Fruit fly (Drosophila melanogaster) whole organism, embryonic: ENCODE data around the gene CG31268.

Experiments used
- Asciz ChIP-seq: fragments of 200-800 bp; sonication (Bioruptor generic); optimal IDR thresholded peaks from 2 replicates; lab custom pipeline; 2017; ENCODE audit warnings: missing biosample characterization, mild to moderate bottlenecking, missing genetic modification characterization, missing genetic modification reagents
- B-H2 ChIP-seq: fragments of 200-800 bp; sonication (Bioruptor generic); optimal IDR thresholded peaks from 2 replicates; lab custom pipeline; 2018; ENCODE audit warnings: missing biosample characterization, mild to moderate bottlenecking, missing genetic modification characterization
- BEAF-32 ChIP-seq: fragments of 200-800 bp; sonication (Bioruptor generic); optimal IDR thresholded peaks from 3 replicates; lab custom pipeline; 2017; ENCODE audit warnings: missing biosample characterization, missing genetic modification characterization, mild to moderate bottlenecking, moderate library complexity, missing genetic modification reagents
- CG10147 ChIP-seq: fragments of 200-800 bp; sonication (Bioruptor generic); optimal IDR thresholded peaks from 2 replicates; lab custom pipeline; 2019; ENCODE audit warnings: missing biosample characterization, mild to moderate bottlenecking, missing genetic modification characterization, moderate library complexity
- CG10565 ChIP-seq: fragments of 200-800 bp; sonication (Bioruptor generic); optimal IDR thresholded peaks from 3 replicates; lab custom pipeline; 2016; ENCODE audit warnings: missing biosample characterization, mild to moderate bottlenecking, missing genetic modification characterization
- CG10979 ChIP-seq: fragments of 200-800 bp; sonication (Bioruptor generic); optimal IDR thresholded peaks from 2 replicates; lab custom pipeline; 2018; ENCODE audit warnings: missing biosample characterization, mild to moderate bottlenecking, missing genetic modification characterization, moderate library complexity
- CG11398 ChIP-seq: fragments of 200-800 bp; sonication (Bioruptor generic); optimal IDR thresholded peaks from 2 replicates; lab custom pipeline; 2016; ENCODE audit warnings: missing biosample characterization, missing genetic modification characterization
- CG13287 ChIP-seq: fragments of 200-800 bp; sonication (Bioruptor generic); IDR thresholded peaks from 2 replicates; pipeline ENCODE4 v1.3.6; 2022; ENCODE audit warnings: missing biosample characterization, missing genetic modification characterization; ENCODE audit not compliant: partially characterized antibody
- CG13424 ChIP-seq: fragments of 200-800 bp; sonication (Bioruptor generic); optimal IDR thresholded peaks from 2 replicates; lab custom pipeline; 2019; ENCODE audit warnings: missing biosample characterization, mild to moderate bottlenecking, missing genetic modification characterization, moderate library complexity
- CG14014 ChIP-seq: fragments of 200-800 bp; sonication (Bioruptor generic); IDR thresholded peaks from 2 replicates; pipeline ENCODE4 v1.3.6; 2022; ENCODE audit warnings: missing biosample characterization, missing genetic modification characterization
- CG14710 ChIP-seq: fragments of 200-800 bp; sonication (Bioruptor generic); optimal IDR thresholded peaks from 3 replicates; lab custom pipeline; 2019; ENCODE audit warnings: missing biosample characterization, mild to moderate bottlenecking, missing genetic modification characterization, moderate library complexity
- CG18262 ChIP-seq: fragments of 200-800 bp; optimal IDR thresholded peaks from 3 replicates; lab custom pipeline; 2019; ENCODE audit warnings: missing biosample characterization, mild to moderate bottlenecking, missing genetic modification characterization, moderate library complexity
- CG3163 ChIP-seq: fragments of 200-800 bp; sonication (Bioruptor generic); optimal IDR thresholded peaks from 3 replicates; lab custom pipeline; 2016; ENCODE audit warnings: missing biosample characterization, missing genetic modification characterization
- CG3407 ChIP-seq: fragments of 200-800 bp; sonication (Bioruptor generic); optimal IDR thresholded peaks from 2 replicates; lab custom pipeline; 2018; ENCODE audit warnings: missing biosample characterization, mild to moderate bottlenecking, missing genetic modification characterization
- CG3847 ChIP-seq: fragments of 200-800 bp; sonication (Bioruptor generic); IDR thresholded peaks from 2 replicates; pipeline ENCODE4 v1.3.6; 2022; ENCODE audit warnings: missing biosample characterization, missing genetic modification characterization
- CG6689 ChIP-seq: fragments of 200-800 bp; sonication (Bioruptor generic); IDR thresholded peaks from 2 replicates; pipeline ENCODE4 v1.3.6; 2022; ENCODE audit warnings: missing biosample characterization, missing genetic modification characterization
- CG6765 ChIP-seq: fragments of 200-800 bp; sonication (Bioruptor generic); optimal IDR thresholded peaks from 3 replicates; lab custom pipeline; 2017; ENCODE audit warnings: missing biosample characterization, mild to moderate bottlenecking, missing genetic modification characterization
- CG8281 ChIP-seq: fragments of 200-800 bp; sonication (Bioruptor generic); optimal IDR thresholded peaks from 2 replicates; lab custom pipeline; 2018; ENCODE audit warnings: missing biosample characterization, mild to moderate bottlenecking, missing genetic modification characterization, moderate library complexity
- CG8478 ChIP-seq: fragments of >200 bp; optimal IDR thresholded peaks from 2 replicates; lab custom pipeline; 2018
- CG9215 ChIP-seq: fragments of 200-800 bp; sonication (Bioruptor generic); IDR thresholded peaks from 2 replicates; pipeline ENCODE4 v1.3.6; 2022; ENCODE audit warnings: missing biosample characterization, missing genetic modification characterization
- CoRest ChIP-seq: fragments of 200-800 bp; sonication (Bioruptor generic); optimal IDR thresholded peaks from 3 replicates; lab custom pipeline; 2018; ENCODE audit warnings: missing biosample characterization, mild to moderate bottlenecking, missing genetic modification characterization, moderate library complexity
- Dek ChIP-seq: fragments of 200-800 bp; sonication (Bioruptor generic); optimal IDR thresholded peaks from 3 replicates; lab custom pipeline; 2019; ENCODE audit warnings: missing biosample characterization, mild to moderate bottlenecking, missing genetic modification characterization, moderate library complexity
- Dfd ChIP-seq, 2 experiments: fragments of >200 bp; optimal IDR thresholded peaks; 2 replicates each; lab custom pipeline; 2017; ENCODE audit warnings: missing biosample characterization in 2 of 2, missing genetic modification characterization in 2 of 2
- Elba2 ChIP-seq: fragments of 200-800 bp; sonication (Bioruptor generic); optimal IDR thresholded peaks from 3 replicates; lab custom pipeline; 2016; ENCODE audit warnings: missing biosample characterization, missing genetic modification characterization
- Ets65A ChIP-seq: fragments of 200-800 bp; sonication (Bioruptor generic); peaks from one replicate; lab custom pipeline; 2016; ENCODE audit warnings: missing biosample characterization, missing genetic modification characterization
- Ets97D ChIP-seq: fragments of 200-800 bp; sonication (Bioruptor generic); optimal IDR thresholded peaks from 3 replicates; lab custom pipeline; 2016; ENCODE audit warnings: missing biosample characterization, missing genetic modification characterization
- H15 ChIP-seq: fragments of 200-800 bp; sonication (Bioruptor generic); IDR thresholded peaks from 3 replicates; pipeline ENCODE4 v1.3.6; 2022; ENCODE audit warnings: missing biosample characterization, missing genetic modification characterization
- Hand ChIP-seq: fragments of 200-800 bp; sonication (Bioruptor generic); optimal IDR thresholded peaks from 2 replicates; lab custom pipeline; 2017; ENCODE audit warnings: mild to moderate bottlenecking, missing biosample characterization, missing genetic modification reagents, missing genetic modification characterization
- HmgD ChIP-seq: fragments of 200-800 bp; sonication (Bioruptor generic); optimal IDR thresholded peaks from 3 replicates; lab custom pipeline; 2016; ENCODE audit warnings: missing biosample characterization, missing genetic modification characterization
- Hr51 ChIP-seq, 2 experiments: fragments of 200-800 bp; sonication (Bioruptor generic); optimal IDR thresholded peaks; 2 replicates in 1 of 2; 3 replicates in 1 of 2; lab custom pipeline; 2016 to 2018; ENCODE audit warnings: missing biosample characterization in 2 of 2, missing genetic modification characterization in 2 of 2, mild to moderate bottlenecking in 1 of 2, moderate library complexity in 1 of 2
- Mes4 ChIP-seq: fragments of 200-800 bp; sonication (Bioruptor generic); optimal IDR thresholded peaks from 2 replicates; lab custom pipeline; 2016; ENCODE audit warnings: missing biosample characterization, missing genetic modification characterization
- Nf-YA ChIP-seq: fragments of 200-800 bp; sonication (Bioruptor generic); IDR thresholded peaks from 2 replicates; pipeline ENCODE4 v1.3.6; 2022; ENCODE audit warnings: missing biosample characterization, missing genetic modification characterization
- Side ChIP-seq: fragments of 200-800 bp; sonication (Bioruptor generic); optimal IDR thresholded peaks from 2 replicates; lab custom pipeline; 2016; ENCODE audit warnings: missing biosample characterization, missing genetic modification characterization
- Spps ChIP-seq: fragments of 200-800 bp; sonication (Bioruptor generic); optimal IDR thresholded peaks from 2 replicates; lab custom pipeline; 2018; ENCODE audit warnings: missing biosample characterization, mild to moderate bottlenecking, missing genetic modification characterization
- Sry-δ ChIP-seq: fragments of 200-800 bp; sonication (Bioruptor generic); optimal IDR thresholded peaks from 2 replicates; lab custom pipeline; 2016; ENCODE audit warnings: missing biosample characterization, missing genetic modification characterization
- bigmax ChIP-seq: fragments of 200-800 bp; sonication (Bioruptor generic); optimal IDR thresholded peaks from 2 replicates; lab custom pipeline; 2018; ENCODE audit warnings: missing biosample characterization, mild to moderate bottlenecking, missing genetic modification characterization
- dmrt11E ChIP-seq: fragments of 200-800 bp; sonication (Bioruptor generic); optimal IDR thresholded peaks from 3 replicates; lab custom pipeline; 2018; ENCODE audit warnings: missing biosample characterization, mild to moderate bottlenecking, missing genetic modification characterization, moderate library complexity
- en ChIP-seq: fragments of 200-800 bp; sonication (Bioruptor generic); optimal IDR thresholded peaks from 2 replicates; lab custom pipeline; 2016; ENCODE audit warnings: missing biosample characterization, missing genetic modification characterization
- fd96Cb ChIP-seq: fragments of 200-800 bp; sonication (Bioruptor generic); optimal IDR thresholded peaks from 2 replicates; lab custom pipeline; 2018; ENCODE audit warnings: missing biosample characterization, mild to moderate bottlenecking, missing genetic modification characterization, moderate library complexity
- gcm2 ChIP-seq: fragments of 200-800 bp; sonication (Bioruptor generic); optimal IDR thresholded peaks from 2 replicates; lab custom pipeline; 2016; ENCODE audit warnings: missing biosample characterization, missing genetic modification characterization
- hbn ChIP-seq: fragments of 200-800 bp; sonication (Bioruptor generic); IDR thresholded peaks from 2 replicates; pipeline ENCODE4 v1.3.6; 2022; ENCODE audit warnings: missing biosample characterization, missing genetic modification characterization; ENCODE audit not compliant: partially characterized antibody
- kah ChIP-seq: fragments of 200-800 bp; sonication (Bioruptor generic); optimal IDR thresholded peaks from 2 replicates; lab custom pipeline; 2018; ENCODE audit warnings: missing biosample characterization, mild to moderate bottlenecking, missing genetic modification characterization
- knrl ChIP-seq: fragments of 200-800 bp; sonication (Bioruptor generic); IDR thresholded peaks from 3 replicates; pipeline ENCODE4 v1.3.6; 2022; ENCODE audit warnings: missing biosample characterization, missing genetic modification characterization; ENCODE audit not compliant: partially characterized antibody
- lov ChIP-seq, 2 experiments: fragments of 200-800 bp in 1 of 2; fragments of >200 bp in 1 of 2; sonication (Bioruptor generic) in 1 of 2; IDR thresholded peaks in 1 of 2; optimal IDR thresholded peaks in 1 of 2; 2 replicates in 1 of 2; 3 replicates in 1 of 2; pipeline versions ENCODE4 v1.3.6 to Lab custom; 2017 to 2022; ENCODE audit warnings: missing biosample characterization in 1 of 2, missing genetic modification characterization in 1 of 2
- p53 ChIP-seq: fragments of 200-800 bp; sonication (Bioruptor generic); optimal IDR thresholded peaks from 2 replicates; lab custom pipeline; 2016; ENCODE audit warnings: missing biosample characterization, missing genetic modification characterization
- pho ChIP-seq: fragments of 200-800 bp; sonication (Bioruptor generic); optimal IDR thresholded peaks from 2 replicates; lab custom pipeline; 2016; ENCODE audit warnings: missing biosample characterization, missing genetic modification characterization
- repo ChIP-seq: fragments of 200-800 bp; sonication (Bioruptor generic); optimal IDR thresholded peaks from 2 replicates; lab custom pipeline; 2016; ENCODE audit warnings: missing biosample characterization, missing genetic modification characterization
- slbo ChIP-seq: fragments of 200-800 bp; sonication (Bioruptor generic); IDR thresholded peaks from 2 replicates; pipeline ENCODE4 v1.3.6; 2022; ENCODE audit warnings: missing biosample characterization, missing genetic modification characterization
- so ChIP-seq: fragments of 200-800 bp; sonication (Bioruptor generic); IDR thresholded peaks from 3 replicates; pipeline ENCODE4 v1.3.6; 2022; ENCODE audit warnings: missing biosample characterization, missing genetic modification characterization
- ssp ChIP-seq: fragments of 200-800 bp; sonication (Bioruptor generic); IDR thresholded peaks from 2 replicates; pipeline ENCODE4 v1.3.6; 2022; ENCODE audit warnings: missing biosample characterization, missing genetic modification characterization

The CG31268 gene

dm6 chr3R:17020956-17021355, 10.6 kb upstream of the CG31268 start, which contains the start of gene Adsl (continued):
- no peak for TF ChIP-seq Elba2 (GFP tag; lab: Kevin White, UChicago)
- TF ChIP-seq CG10979 (tag; lab: Kevin White, UChicago): peak; percentile 73
- no peak for TF ChIP-seq Dek
- TF ChIP-seq knrl (GFP tag; lab: Robert Waterston, UW): peak; percentile 29; the same call in 1 of the 3 replicates
- peak; percentile 82 for TF ChIP-seq kah (GFP tag; lab: Kevin White, UChicago)
- TF ChIP-seq p53 (GFP tag; lab: Kevin White, UChicago): peak; percentile 13
- TF ChIP-seq en (GFP tag; lab: Kevin White, UChicago): peak; percentile 39
- TF ChIP-seq CG11398 (GFP tag; lab: Kevin White, UChicago): no peak
- no peak for TF ChIP-seq fd96Cb (tag; lab: Kevin White, UChicago)
- TF ChIP-seq ssp: no peak
- TF ChIP-seq slbo (GFP tag; lab: Robert Waterston, UW): 0 out of 2 replicates have a peak, but pooled peaks have one; percentile 11
- peak; percentile 85 for TF ChIP-seq CoRest (tag; lab: Kevin White, UChicago)
- peak; percentile 30 for TF ChIP-seq CG8281 (tag; lab: Kevin White, UChicago)
- TF ChIP-seq BEAF-32 (GFP tag; lab: Kevin White, UChicago): peak; percentile 57
- no peak for TF ChIP-seq CG13424 (tag; lab: Kevin White, UChicago)
- TF ChIP-seq dmrt11E (tag; lab: Kevin White, UChicago): peak; percentile 69
- TF ChIP-seq CG8478: no peak
- TF ChIP-seq gcm2 (GFP tag; lab: Kevin White, UChicago): peak; percentile 41
- no peak for TF ChIP-seq pho (GFP tag; lab: Kevin White, UChicago)
- TF ChIP-seq CG10565 (GFP tag; lab: Kevin White, UChicago): no peak
- no peak for TF ChIP-seq CG14014 (GFP tag; lab: Robert Waterston, UW)
- TF ChIP-seq Spps: peak; percentile 67
- 0 out of 2 replicates have a peak, but pooled peaks have one; percentile 14 for TF ChIP-seq hbn (GFP tag; lab: Robert Waterston, UW)
- no peak for TF ChIP-seq lov (optimal IDR thresholded peaks at IDR 0.05; lab: Kevin White, UChicago)
- peak; percentile 77; the same call in 2 of the 3 replicates for TF ChIP-seq lov (GFP tag; IDR thresholded peaks at IDR 0.05; lab: Robert Waterston, UW)
- peak; percentile 45 for TF ChIP-seq Mes4 (GFP tag; lab: Kevin White, UChicago)
- TF ChIP-seq CG3407: peak; percentile 72
- no peak for TF ChIP-seq Hand
- peak; percentile 20 for TF ChIP-seq Side (GFP tag; lab: Kevin White, UChicago)
- TF ChIP-seq CG6765 (GFP tag; lab: Kevin White, UChicago): peak; percentile 78
- peak; percentile 40 for TF ChIP-seq repo
- TF ChIP-seq Sry-δ (GFP tag; lab: Kevin White, UChicago): no peak
- TF ChIP-seq bigmax: peak; percentile 54
- peak; percentile 49; the same call in 1 of the 2 replicates for TF ChIP-seq Nf-YA (GFP tag; lab: Robert Waterston, UW)
- peak in 1 of 2 experiments; percentile 9 for TF ChIP-seq Hr51 (GFP tag; optimal IDR thresholded peaks at IDR 0.05; lab: Kevin White, UChicago)
- TF ChIP-seq CG18262 (tag; lab: Kevin White, UChicago): no peak
- 0 out of 3 replicates have a peak, but pooled peaks have one; percentile 32 for TF ChIP-seq so
- TF ChIP-seq Ets97D (GFP tag; lab: Kevin White, UChicago): peak; percentile 99
- TF ChIP-seq CG6689 (GFP tag; lab: Robert Waterston, UW): peak; percentile 31; the same call in 1 of the 2 replicates
- peak; percentile 82 for TF ChIP-seq Asciz
- no peak for TF ChIP-seq H15 (GFP tag; lab: Robert Waterston, UW)
- no peak for TF ChIP-seq CG3847
- peak; percentile 60; the same call in 1 of the 2 replicates for TF ChIP-seq CG13287 (GFP tag; lab: Robert Waterston, UW)
- peak; percentile 79 for TF ChIP-seq CG14710
- no peak for TF ChIP-seq Ets65A (GFP tag; lab: Kevin White, UChicago)
- no peak for TF ChIP-seq CG10147 (GFP tag; lab: Kevin White, UChicago)
- TF ChIP-seq CG3163 (GFP tag; lab: Kevin White, UChicago): no peak
- no peak for TF ChIP-seq B-H2
- no peak for TF ChIP-seq CG9215
- no peak for TF ChIP-seq HmgD (GFP tag; lab: Kevin White, UChicago)
- TF ChIP-seq Dfd (GFP tag; optimal IDR thresholded peaks at IDR 0.05; lab: Kevin White, UChicago): no peak
